Worm (Caenorhabditis elegans) whole organism, L1 larva: ENCODE results near the gene Y113G7A.13.

Experiments
- C34B4.2 ChIP-seq: sonication (generic microtip); optimal IDR thresholded peaks from 2 replicates; lab custom pipeline; 2017; ENCODE audit warnings: mild to moderate bottlenecking, missing genetic modification characterization, missing compliant biosample characterization
- Y116A8C.19 ChIP-seq: sonication (generic microtip); optimal IDR thresholded peaks from 2 replicates; lab custom pipeline; 2016; ENCODE audit warnings: missing compliant biosample characterization, missing genetic modification characterization, borderline replicate concordance
- blmp-1 ChIP-seq: fragments of 150-350 bp; optimal IDR thresholded peaks from 2 replicates; lab custom pipeline; 2014; ENCODE audit warnings: missing biosample characterization, missing genetic modification characterization
- ceh-63 ChIP-seq: fragments of 200-800 bp; sonication (Bioruptor generic); optimal IDR thresholded peaks from 2 replicates; lab custom pipeline; 2018; ENCODE audit warnings: mild to moderate bottlenecking, missing genetic modification characterization, missing compliant biosample characterization
- ceh-8 ChIP-seq: fragments of 200-800 bp; sonication (Bioruptor generic); optimal IDR thresholded peaks from 2 replicates; lab custom pipeline; 2018; ENCODE audit warnings: mild to moderate bottlenecking, missing genetic modification characterization, moderate library complexity, missing compliant biosample characterization
- efl-1 ChIP-seq, 4 experiments: fragments of 150-350 bp; optimal IDR thresholded peaks in 3 of 4; peaks in 1 of 4; 1 replicate in 1 of 4; 2 replicates in 3 of 4; lab custom pipeline; 2014; ENCODE audit warnings: missing biosample characterization in 2 of 4, missing genetic modification characterization in 2 of 4, missing genetic modification reagents in 2 of 4
- elt-2 ChIP-seq: sonication (generic microtip); optimal IDR thresholded peaks from 2 replicates; lab custom pipeline; 2016; ENCODE audit warnings: missing genetic modification characterization, mild to moderate bottlenecking, inconsistent platforms, missing compliant biosample characterization, missing genetic modification reagents
- fkh-4 ChIP-seq: sonication (generic microtip); optimal IDR thresholded peaks from 2 replicates; lab custom pipeline; 2016; ENCODE audit warnings: missing compliant biosample characterization, missing genetic modification characterization, borderline replicate concordance
- fkh-8 ChIP-seq: sonication (generic microtip); optimal IDR thresholded peaks from 2 replicates; lab custom pipeline; 2016; ENCODE audit warnings: mild to moderate bottlenecking, missing genetic modification characterization, missing compliant biosample characterization
- fos-1 ChIP-seq: fragments of 150-350 bp; optimal IDR thresholded peaks from 2 replicates; lab custom pipeline; 2014; ENCODE audit warnings: missing biosample characterization, missing genetic modification characterization
- grh-1 ChIP-seq: fragments of 200-800 bp; sonication (Bioruptor generic); IDR thresholded peaks from 2 replicates; pipeline ENCODE4 v1.3.6; 2022; ENCODE audit warnings: missing genetic modification reagents, missing genetic modification characterization, missing compliant biosample characterization
- hlh-17 ChIP-seq: fragments of 200-800 bp; sonication (Bioruptor generic); optimal IDR thresholded peaks from 2 replicates; lab custom pipeline; 2018; ENCODE audit warnings: missing genetic modification characterization, mild to moderate bottlenecking, missing compliant biosample characterization, moderate library complexity, borderline replicate concordance
- hpl-2 ChIP-seq: fragments of 150-350 bp; optimal IDR thresholded peaks from 2 replicates; lab custom pipeline; 2014; ENCODE audit warnings: missing biosample characterization, missing genetic modification reagents, missing genetic modification characterization
- irx-1 ChIP-seq: sonication (generic microtip); optimal IDR thresholded peaks from 2 replicates; lab custom pipeline; 2016; ENCODE audit warnings: missing genetic modification characterization, missing compliant biosample characterization
- jun-1 ChIP-seq: fragments of 150-350 bp; optimal IDR thresholded peaks from 2 replicates; lab custom pipeline; 2014; ENCODE audit warnings: missing biosample characterization, missing genetic modification reagents, missing genetic modification characterization
- lin-35 ChIP-seq, 2 experiments: fragments of 150-350 bp; optimal IDR thresholded peaks; 2 replicates each; lab custom pipeline; 2014; ENCODE audit warnings: missing biosample characterization in 2 of 2, missing genetic modification characterization in 2 of 2, missing genetic modification reagents in 2 of 2
- lin-39 ChIP-seq: fragments of 150-350 bp; optimal IDR thresholded peaks from 2 replicates; lab custom pipeline; 2014; ENCODE audit warnings: missing biosample characterization, missing genetic modification reagents, missing genetic modification characterization
- lsy-2 ChIP-seq, 2 experiments: fragments of 150-350 bp; optimal IDR thresholded peaks; 2 replicates each; lab custom pipeline; 2014; ENCODE audit warnings: missing biosample characterization in 2 of 2, missing genetic modification characterization in 2 of 2
- mab-9 ChIP-seq: fragments of 200-800 bp; sonication (Bioruptor generic); IDR thresholded peaks from 2 replicates; pipeline ENCODE4 v1.3.6; 2022; ENCODE audit warnings: missing genetic modification reagents, missing genetic modification characterization, missing compliant biosample characterization
- mdl-1 ChIP-seq, 2 experiments: fragments of 150-350 bp; optimal IDR thresholded peaks; 2 replicates each; lab custom pipeline; 2014 to 2017; ENCODE audit warnings: missing biosample characterization in 2 of 2, missing genetic modification characterization in 2 of 2, inconsistent platforms in 1 of 2
- mef-2 ChIP-seq: fragments of 150-350 bp; optimal IDR thresholded peaks from 2 replicates; lab custom pipeline; 2014; ENCODE audit warnings: missing biosample characterization, missing genetic modification characterization
- nhr-11 ChIP-seq: fragments of 150-350 bp; optimal IDR thresholded peaks from 2 replicates; lab custom pipeline; 2014; ENCODE audit warnings: missing biosample characterization, missing genetic modification characterization
- nhr-19 ChIP-seq: fragments of 200-800 bp; sonication (Bioruptor generic); conservative IDR thresholded peaks from 2 replicates; pipeline ENCODE4 v1.3.6; 2022; ENCODE audit warnings: missing genetic modification characterization, missing compliant biosample characterization
- nhr-20 ChIP-seq: sonication (generic microtip); optimal IDR thresholded peaks from 2 replicates; lab custom pipeline; 2016; ENCODE audit warnings: mild to moderate bottlenecking, missing genetic modification characterization, missing compliant biosample characterization
- nhr-237 ChIP-seq: fragments of 150-350 bp; optimal IDR thresholded peaks from 2 replicates; lab custom pipeline; 2014; ENCODE audit warnings: missing biosample characterization, missing genetic modification characterization
- nhr-28 ChIP-seq: fragments of 150-350 bp; optimal IDR thresholded peaks from 2 replicates; lab custom pipeline; 2014; ENCODE audit warnings: missing biosample characterization, missing genetic modification characterization
- nhr-47 ChIP-seq: sonication (generic microtip); optimal IDR thresholded peaks from 2 replicates; lab custom pipeline; 2016; ENCODE audit warnings: mild to moderate bottlenecking, missing genetic modification characterization, moderate library complexity, missing compliant biosample characterization
- nhr-71 ChIP-seq: sonication (generic microtip); optimal IDR thresholded peaks from 2 replicates; lab custom pipeline; 2016; ENCODE audit warnings: mild to moderate bottlenecking, missing genetic modification characterization, moderate library complexity, missing compliant biosample characterization
- nhr-76 ChIP-seq: sonication (generic microtip); optimal IDR thresholded peaks from 2 replicates; lab custom pipeline; 2017; ENCODE audit warnings: missing biosample characterization, missing genetic modification characterization
- nhr-77 ChIP-seq: fragments of 150-350 bp; optimal IDR thresholded peaks from 2 replicates; lab custom pipeline; 2014; ENCODE audit warnings: missing biosample characterization, missing genetic modification characterization
- nhr-85 ChIP-seq: sonication (generic microtip); peaks from one replicate; lab custom pipeline; 2016; ENCODE audit warnings: missing genetic modification characterization, inconsistent platforms, missing compliant biosample characterization
- nhr-90 ChIP-seq: sonication (generic microtip); optimal IDR thresholded peaks from 2 replicates; lab custom pipeline; 2016; ENCODE audit warnings: mild to moderate bottlenecking, missing genetic modification characterization, missing compliant biosample characterization; ENCODE audit not compliant: poor library complexity
- pag-3 ChIP-seq: sonication (generic microtip); optimal IDR thresholded peaks from 2 replicates; lab custom pipeline; 2017; ENCODE audit warnings: missing genetic modification characterization, mild to moderate bottlenecking, missing compliant biosample characterization, antibody characterized with exemption, borderline replicate concordance; ENCODE audit not compliant: insufficient read depth
- pax-3 ChIP-seq: fragments of 200-800 bp; sonication (Bioruptor generic); optimal IDR thresholded peaks from 2 replicates; lab custom pipeline; 2018; ENCODE audit warnings: mild to moderate bottlenecking, missing genetic modification characterization, moderate library complexity, missing compliant biosample characterization
- pqm-1 ChIP-seq: sonication (generic microtip); optimal IDR thresholded peaks from 3 replicates; lab custom pipeline; 2017; ENCODE audit warnings: missing biosample characterization, missing genetic modification characterization
- rnt-1 ChIP-seq: sonication (generic microtip); optimal IDR thresholded peaks from 2 replicates; lab custom pipeline; 2016; ENCODE audit warnings: mild to moderate bottlenecking, missing genetic modification characterization, moderate library complexity, missing compliant biosample characterization
- snpc-4 ChIP-seq: fragments of 150-350 bp; optimal IDR thresholded peaks from 2 replicates; lab custom pipeline; 2014; ENCODE audit warnings: missing biosample characterization, missing genetic modification characterization
- snu-23 ChIP-seq: sonication (generic microtip); optimal IDR thresholded peaks from 2 replicates; lab custom pipeline; 2016; ENCODE audit warnings: missing genetic modification characterization, missing compliant biosample characterization
- sox-4 ChIP-seq: sonication (generic microtip); optimal IDR thresholded peaks from 2 replicates; lab custom pipeline; 2016; ENCODE audit warnings: missing genetic modification characterization, missing compliant biosample characterization
- tbx-2 ChIP-seq: sonication (generic microtip); optimal IDR thresholded peaks from 2 replicates; lab custom pipeline; 2016; ENCODE audit warnings: missing genetic modification characterization, missing compliant biosample characterization
- unc-130 ChIP-seq: fragments of 150-350 bp; optimal IDR thresholded peaks from 2 replicates; lab custom pipeline; 2017; ENCODE audit warnings: missing biosample characterization, missing genetic modification characterization, inconsistent platforms
- unc-62 ChIP-seq: fragments of 150-350 bp; optimal IDR thresholded peaks from 2 replicates; lab custom pipeline; 2014; ENCODE audit warnings: missing biosample characterization, missing genetic modification reagents, missing genetic modification characterization
- unc-86 ChIP-seq: sonication (generic microtip); optimal IDR thresholded peaks from 2 replicates; lab custom pipeline; 2016; ENCODE audit warnings: missing genetic modification characterization, missing compliant biosample characterization
- vab-15 ChIP-seq: sonication (generic microtip); optimal IDR thresholded peaks from 2 replicates; lab custom pipeline; 2017; ENCODE audit warnings: missing genotype, mild to moderate bottlenecking, missing genetic modification characterization, missing compliant biosample characterization
- xbp-1 ChIP-seq: sonication (generic microtip); optimal IDR thresholded peaks from 2 replicates; lab custom pipeline; 2016; ENCODE audit warnings: missing genetic modification characterization, missing compliant biosample characterization
- zag-1 ChIP-seq: fragments of 150-350 bp; optimal IDR thresholded peaks from 2 replicates; lab custom pipeline; 2014; ENCODE audit warnings: missing biosample characterization, missing genetic modification characterization
- zip-4 ChIP-seq: fragments of 200-800 bp; sonication (Bioruptor generic); optimal IDR thresholded peaks from 2 replicates; lab custom pipeline; 2018; ENCODE audit warnings: mild to moderate bottlenecking, missing genetic modification characterization, moderate library complexity, missing compliant biosample characterization
- ztf-4 ChIP-seq: fragments of 150-350 bp; optimal IDR thresholded peaks from 2 replicates; lab custom pipeline; 2014; ENCODE audit warnings: missing biosample characterization, missing genetic modification characterization

The Y113G7A.13 gene

ce11 chrV:20164059-20164892 lies 16.3 kb downstream of the Y113G7A.13 start, which contains the start of gene F19B2.5:
Gene F19B2.5 (minus strand): TSS chrV:20164165.
- TF ChIP-seq lin-35 (GFP tag; optimal IDR thresholded peaks at IDR 0.05; lab: Kevin White, UChicago) (peak in 1 of 2 experiments; percentile 46), mef-2 (no peak), pqm-1 (tag; lab: Kevin White, UChicago) (peak; percentile 72), vab-15 (tag; lab: Kevin White, UChicago) (no peak), mdl-1 (tag; optimal IDR thresholded peaks at IDR 0.05; lab: Kevin White, UChicago) (no peak), blmp-1 (no peak), nhr-28 (tag; lab: Kevin White, UChicago) (no peak), grh-1 (no peak), ceh-63 (GFP tag; lab: Kevin White, UChicago) (no peak), unc-62 (GFP tag; lab: Kevin White, UChicago) (no peak), nhr-19 (GFP tag; lab: Robert Waterston, UW) (0 out of 2 replicates have a peak, but pooled peaks have one; percentile 8), elt-2 (tag; lab: Kevin White, UChicago) (peak; percentile 99), nhr-71 (tag; lab: Kevin White, UChicago) (peak; percentile 67), hpl-2 (GFP tag; lab: Kevin White, UChicago) (no peak), nhr-47 (no peak), nhr-76 (tag; lab: Kevin White, UChicago) (no peak), efl-1 (optimal IDR thresholded peaks at IDR 0.05; lab: Kevin White, UChicago) (no peak), efl-1 (GFP tag; optimal IDR thresholded peaks at IDR 0.05 in 1 of 2; lab: Kevin White, UChicago) (no peak), unc-86 (no peak), nhr-20 (peak; percentile 50), nhr-85 (no peak), nhr-77 (tag; lab: Kevin White, UChicago) (no peak), snpc-4 (tag; lab: Kevin White, UChicago) (no peak), hlh-17 (no peak), pag-3 (no peak), nhr-237 (tag; lab: Kevin White, UChicago) (no peak), zip-4 (GFP tag; lab: Kevin White, UChicago) (no peak), unc-130 (tag; lab: Kevin White, UChicago) (no peak), lsy-2 (tag; optimal IDR thresholded peaks at IDR 0.05; lab: Kevin White, UChicago) (no peak), rnt-1 (tag; lab: Kevin White, UChicago) (no peak), ztf-4 (tag; lab: Kevin White, UChicago) (no peak), fos-1 (tag; lab: Kevin White, UChicago) (no peak), mab-9 (no peak), xbp-1 (tag; lab: Kevin White, UChicago) (no peak), tbx-2 (no peak), nhr-90 (tag; lab: Kevin White, UChicago) (peak; percentile 47), jun-1 (tag; lab: Kevin White, UChicago) (peak; percentile 66), pax-3 (tag; lab: Kevin White, UChicago) (peak; percentile 25), Y116A8C.19 (no peak), irx-1 (tag; lab: Kevin White, UChicago) (no peak), nhr-11 (tag; lab: Kevin White, UChicago) (no peak), C34B4.2 (tag; lab: Kevin White, UChicago) (no peak), fkh-8 (tag; lab: Kevin White, UChicago) (no peak), zag-1 (no peak), lin-39 (tag; lab: Kevin White, UChicago) (no peak), sox-4 (tag; lab: Kevin White, UChicago) (no peak), snu-23 (GFP tag; lab: Kevin White, UChicago) (no peak), ceh-8 (no peak), fkh-4 (tag; lab: Kevin White, UChicago) (no peak)
